Worm (Caenorhabditis elegans) whole organism, young adult: ENCODE measurements around the gene B0416.2.
A peak's percentile ranks its signal among the peaks of the same experiment; 100 is the strongest.
"Not testable (repeated sequence)": the region's sequence is repeated elsewhere in the genome, so short reads cannot be mapped to it uniquely, and the experiment has no call there.

ENCODE experiments used
- B0261.1 ChIP-seq: sonication (generic microtip); optimal IDR thresholded peaks from 2 replicates; lab custom pipeline; 2016; ENCODE audit warnings: mild to moderate bottlenecking, missing genetic modification characterization, moderate library complexity, missing compliant biosample characterization
- C06A6.2 ChIP-seq: fragments of 200-800 bp; sonication (Bioruptor generic); conservative IDR thresholded peaks from 2 replicates; pipeline ENCODE4 v1.3.6; 2022; ENCODE audit warnings: missing genetic modification characterization, missing compliant biosample characterization
- D2030.7 ChIP-seq: fragments of 200-800 bp; sonication (Bioruptor generic); IDR thresholded peaks from 2 replicates; pipeline ENCODE4 v1.3.6; 2022; ENCODE audit warnings: missing genetic modification reagents, missing genetic modification characterization, missing compliant biosample characterization
- F55B11.4 ChIP-seq: sonication (generic microtip); optimal IDR thresholded peaks from 2 replicates; lab custom pipeline; 2016; ENCODE audit warnings: missing compliant biosample characterization, missing genetic modification characterization, borderline replicate concordance; ENCODE audit not compliant: insufficient read depth
- Y53F4B.3 ChIP-seq: fragments of 200-800 bp; sonication (Bioruptor generic); IDR thresholded peaks from 2 replicates; pipeline ENCODE4 v1.3.6; 2022; ENCODE audit warnings: missing genetic modification reagents, missing genetic modification characterization, missing compliant biosample characterization
- Y67H2A.10 ChIP-seq: fragments of 200-800 bp; sonication (Bioruptor generic); conservative IDR thresholded peaks from 2 replicates; pipeline ENCODE4 v1.3.6; 2022; ENCODE audit warnings: missing genetic modification reagents, missing genetic modification characterization, missing compliant biosample characterization
- Y79H2A.3 ChIP-seq: fragments of 200-800 bp; sonication (Bioruptor generic); conservative IDR thresholded peaks from 2 replicates; pipeline ENCODE4 v1.3.6; 2022; ENCODE audit warnings: missing genetic modification reagents, missing genetic modification characterization, missing compliant biosample characterization
- aptf-2 ChIP-seq: fragments of 200-800 bp; sonication (Bioruptor generic); conservative IDR thresholded peaks from 2 replicates; pipeline ENCODE4 v1.3.6; 2022; ENCODE audit warnings: missing genetic modification reagents, missing genetic modification characterization, missing compliant biosample characterization
- attf-3 ChIP-seq: fragments of 200-800 bp; sonication (Bioruptor generic); conservative IDR thresholded peaks from 2 replicates; pipeline ENCODE4 v1.3.6; 2022; ENCODE audit warnings: missing genetic modification reagents, missing genetic modification characterization, missing compliant biosample characterization
- bed-1 ChIP-seq: fragments of 200-800 bp; sonication (Bioruptor generic); IDR thresholded peaks from 2 replicates; pipeline ENCODE4 v1.3.6; 2022; ENCODE audit warnings: missing genetic modification reagents, missing genetic modification characterization, missing compliant biosample characterization
- bed-2 ChIP-seq: fragments of 200-800 bp; sonication (Bioruptor generic); IDR thresholded peaks from 2 replicates; pipeline ENCODE4 v1.3.6; 2022; ENCODE audit warnings: missing genetic modification reagents, missing genetic modification characterization, missing compliant biosample characterization
- cebp-2 ChIP-seq: fragments of 200-800 bp; sonication (Bioruptor generic); IDR thresholded peaks from 2 replicates; pipeline ENCODE4 v1.3.6; 2022; ENCODE audit warnings: missing genetic modification characterization, missing compliant biosample characterization
- ceh-100 ChIP-seq: fragments of 200-800 bp; sonication (Bioruptor generic); IDR thresholded peaks from 2 replicates; pipeline ENCODE4 v1.3.6; 2022; ENCODE audit warnings: missing genetic modification reagents, missing genetic modification characterization, missing compliant biosample characterization
- ceh-40 ChIP-seq: fragments of 200-800 bp; sonication (Bioruptor generic); IDR thresholded peaks from 2 replicates; pipeline ENCODE4 v1.3.6; 2022; ENCODE audit warnings: missing genetic modification characterization, missing compliant biosample characterization
- dox-1 ChIP-seq: fragments of 200-800 bp; sonication (Bioruptor generic); IDR thresholded peaks from 2 replicates; pipeline ENCODE4 v1.3.6; 2022; ENCODE audit warnings: missing genetic modification reagents, missing genetic modification characterization, missing compliant biosample characterization
- egl-44 ChIP-seq: fragments of 200-800 bp; sonication (Bioruptor generic); IDR thresholded peaks from 2 replicates; pipeline ENCODE4 v1.3.6; 2022; ENCODE audit warnings: missing genetic modification reagents, missing genetic modification characterization, missing compliant biosample characterization
- hmg-1.2 ChIP-seq: fragments of 200-800 bp; sonication (Bioruptor generic); IDR thresholded peaks from 2 replicates; pipeline ENCODE4 v1.3.6; 2022; ENCODE audit warnings: missing genetic modification reagents, missing genetic modification characterization, missing compliant biosample characterization
- lag-1 ChIP-seq: fragments of 200-800 bp; sonication (Bioruptor generic); IDR thresholded peaks from 2 replicates; pipeline ENCODE4 v1.3.6; 2022; ENCODE audit warnings: missing genetic modification reagents, missing genetic modification characterization, missing compliant biosample characterization
- let-607 ChIP-seq, 2 experiments: fragments of 200-800 bp in 1 of 2; sonication (Bioruptor generic) in 1 of 2; sonication (generic microtip) in 1 of 2; optimal IDR thresholded peaks; 2 replicates each; lab custom pipeline; 2016 to 2018; ENCODE audit warnings: mild to moderate bottlenecking in 2 of 2, missing compliant biosample characterization in 2 of 2, missing genetic modification characterization in 2 of 2, moderate library complexity in 2 of 2, missing genotype in 1 of 2
- lin-26 ChIP-seq: fragments of 200-800 bp; sonication (Bioruptor generic); IDR thresholded peaks from 2 replicates; pipeline ENCODE4 v1.3.6; 2022; ENCODE audit warnings: missing genetic modification reagents, missing genetic modification characterization, missing compliant biosample characterization
- lir-1 ChIP-seq: fragments of 200-800 bp; sonication (Bioruptor generic); conservative IDR thresholded peaks from 2 replicates; pipeline ENCODE4 v1.3.6; 2022; ENCODE audit warnings: missing genetic modification reagents, missing genetic modification characterization, missing compliant biosample characterization
- madf-8 ChIP-seq: fragments of 200-800 bp; sonication (Bioruptor generic); conservative IDR thresholded peaks from 2 replicates; pipeline ENCODE4 v1.3.6; 2022; ENCODE audit warnings: missing genetic modification reagents, missing genetic modification characterization, missing compliant biosample characterization
- mes-4 ChIP-seq: sonication (generic microtip); optimal IDR thresholded peaks from 2 replicates; lab custom pipeline; 2016; ENCODE audit warnings: missing genotype, missing genetic modification characterization, missing compliant biosample characterization
- nfyb-1 ChIP-seq: fragments of 200-800 bp; sonication (Bioruptor generic); IDR thresholded peaks from 2 replicates; pipeline ENCODE4 v1.3.6; 2022; ENCODE audit warnings: missing genetic modification reagents, missing genetic modification characterization, missing compliant biosample characterization
- nhr-179 ChIP-seq: sonication (generic microtip); optimal IDR thresholded peaks from 2 replicates; lab custom pipeline; 2016; ENCODE audit warnings: mild to moderate bottlenecking, missing genetic modification characterization, missing compliant biosample characterization
- pha-4 ChIP-seq: fragments of 150-350 bp; sonication (generic microtip); optimal IDR thresholded peaks from 2 replicates; lab custom pipeline; 2014; ENCODE audit warnings: missing biosample characterization, missing genetic modification reagents, missing genetic modification characterization
- rcor-1 ChIP-seq: fragments of 200-800 bp; sonication (Bioruptor generic); IDR thresholded peaks from 2 replicates; pipeline ENCODE4 v1.3.6; 2022; ENCODE audit warnings: missing genetic modification reagents, missing genetic modification characterization, missing compliant biosample characterization
- rpc-1 ChIP-seq, 2 experiments: fragments of 150-350 bp in 1 of 2; sonication (generic microtip) in 1 of 2; optimal IDR thresholded peaks; 2 replicates each; lab custom pipeline; 2014 to 2018; ENCODE audit warnings: missing biosample characterization in 1 of 2, missing genetic modification characterization in 1 of 2, missing genetic modification reagents in 1 of 2, missing genotype in 1 of 2
- somi-1 ChIP-seq: fragments of 200-800 bp; sonication (Bioruptor generic); optimal IDR thresholded peaks from 2 replicates; lab custom pipeline; 2018; ENCODE audit warnings: mild to moderate bottlenecking, missing genetic modification characterization, missing compliant biosample characterization
- tbp1 ChIP-seq: fragments of 200-800 bp; sonication (Bioruptor generic); optimal IDR thresholded peaks from 2 replicates; lab custom pipeline; 2018; ENCODE audit warnings: mild to moderate bottlenecking, missing genetic modification characterization, missing compliant biosample characterization
- ztf-28 ChIP-seq: fragments of 200-800 bp; sonication (Bioruptor generic); IDR thresholded peaks from 2 replicates; pipeline ENCODE4 v1.3.6; 2022; ENCODE audit warnings: missing genetic modification reagents, missing genetic modification characterization, missing compliant biosample characterization

The B0416.2 gene

ce11 chrX:9314397-9314796, 15.5 kb downstream of the B0416.2 start, which contains the start of gene ttr-38:
TSS of gene ttr-38 (minus strand) at chrX:9314497.
- no peak for TF ChIP-seq let-607 (tag; optimal IDR thresholded peaks at IDR 0.05; lab: Kevin White, UChicago)
- no peak for TF ChIP-seq hmg-1.2 (GFP tag; lab: Robert Waterston, UW)
- no peak for TF ChIP-seq lag-1 (GFP tag; lab: Robert Waterston, UW)

DNA sequence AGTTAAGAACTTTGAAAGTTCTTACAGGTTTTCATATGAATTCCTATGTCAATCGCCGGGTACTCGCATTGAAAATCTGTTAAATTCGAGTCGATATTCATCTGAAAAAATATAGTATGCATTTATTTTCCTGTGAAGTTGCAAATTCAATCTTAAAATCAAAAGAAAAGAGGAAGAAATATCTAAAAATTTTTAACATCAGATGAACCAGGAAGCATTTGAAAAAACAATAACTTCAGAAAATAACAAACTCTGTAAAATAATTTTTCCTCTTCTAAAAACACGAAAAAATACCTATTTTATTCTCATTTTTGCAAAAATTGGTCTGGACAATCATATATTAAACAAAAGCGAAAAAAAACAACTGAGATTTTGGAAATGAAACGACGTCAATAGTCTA, 20.1 kb downstream of the B0416.2 start, which contains the start of gene npr-7:
npr-7 (minus strand) TSS at position 101 of the 400 bp plus-strand sequence.
- TF ChIP-seq nfyb-1 (no peak), madf-8 (GFP tag; lab: Robert Waterston, UW) (no peak), pha-4 (tag; lab: Kevin White, UChicago) (no peak), nhr-179 (tag; lab: Kevin White, UChicago) (no peak), somi-1 (GFP tag; lab: Kevin White, UChicago) (no peak), rcor-1 (GFP tag; lab: Robert Waterston, UW) (no peak), Y67H2A.10 (GFP tag; lab: Robert Waterston, UW) (no peak), bed-1 (GFP tag; lab: Robert Waterston, UW) (no peak), lir-1 (no peak), ztf-28 (no peak), lag-1 (GFP tag; lab: Robert Waterston, UW) (no peak)
- TF ChIP-seq, all 124 proteins: peak for 0

DNA sequence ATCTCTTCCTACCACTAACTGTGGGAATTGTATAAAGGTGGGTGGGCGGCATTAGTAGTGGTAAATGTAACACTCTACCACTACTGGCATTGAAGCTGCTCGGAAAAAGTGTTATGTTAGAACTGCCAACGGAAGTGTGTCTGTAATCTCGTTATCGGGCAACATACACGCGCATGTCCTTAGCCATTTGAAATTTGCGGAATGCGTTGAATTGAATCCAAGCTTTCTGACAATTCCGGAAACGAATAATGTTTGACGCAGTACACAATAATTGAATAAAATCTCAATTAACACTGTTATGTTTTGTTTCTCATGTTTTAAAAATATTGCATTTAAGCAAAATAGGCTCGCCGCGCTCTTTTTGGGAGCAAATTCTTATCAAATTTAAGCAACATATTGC, 26.0 kb downstream of the B0416.2 start:
- TF ChIP-seq C06A6.2 (GFP tag; lab: Robert Waterston, UW) (no peak), Y79H2A.3 (GFP tag; lab: Robert Waterston, UW) (no peak), attf-3 (GFP tag; lab: Robert Waterston, UW) (no peak), mes-4 (tag; lab: Kevin White, UChicago) (no peak), bed-1 (GFP tag; lab: Robert Waterston, UW) (no peak), rpc-1 (optimal IDR thresholded peaks at IDR 0.05; lab: Kevin White, UChicago) (no peak), rpc-1 (tag; optimal IDR thresholded peaks at IDR 0.05; lab: Kevin White, UChicago) (no peak), bed-2 (GFP tag; lab: Robert Waterston, UW) (no peak), aptf-2 (GFP tag; lab: Robert Waterston, UW) (no peak), dox-1 (GFP tag; lab: Robert Waterston, UW) (no peak), F55B11.4 (tag; lab: Kevin White, UChicago) (no peak)
- TF ChIP-seq, all 124 proteins: peak for 0

DNA sequence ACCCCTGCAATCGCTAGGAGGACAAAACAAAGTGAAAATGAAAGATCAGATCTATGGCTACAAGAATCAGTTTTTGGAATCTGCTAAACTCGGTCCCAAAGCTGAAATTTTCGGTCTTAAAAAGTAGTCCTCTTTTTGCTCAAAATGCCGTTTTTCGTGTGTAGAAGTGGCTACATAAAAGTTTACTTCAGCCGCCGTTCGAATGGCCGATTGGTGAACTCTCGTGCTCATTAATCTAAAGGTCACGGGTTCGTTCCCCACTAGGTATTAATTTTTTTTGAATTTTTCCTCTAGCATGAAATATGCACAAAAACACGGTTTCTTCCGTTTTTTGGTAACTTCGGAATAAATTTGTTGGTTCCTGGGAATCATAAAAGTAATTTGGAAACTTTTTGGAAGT, 26.8 kb downstream of the B0416.2 start:
- TF ChIP-seq ceh-40 (GFP tag; lab: Robert Waterston, UW) (peak; percentile 71; the same call in 1 of the 2 replicates), tbp1 (peak; percentile 75), egl-44 (GFP tag; lab: Robert Waterston, UW) (0 out of 2 replicates have a peak, but pooled peaks have one; percentile 29), ceh-100 (GFP tag; lab: Robert Waterston, UW) (0 out of 2 replicates have a peak, but pooled peaks have one; percentile 23), Y53F4B.3 (0 out of 2 replicates have a peak, but pooled peaks have one; percentile 14), B0261.1 (tag; lab: Kevin White, UChicago) (peak; percentile 23), cebp-2 (0 out of 2 replicates have a peak, but pooled peaks have one; percentile 16), rpc-1 (tag; optimal IDR thresholded peaks at IDR 0.05; lab: Kevin White, UChicago) (peak; percentile 45), lin-26 (GFP tag; lab: Robert Waterston, UW) (peak; percentile 87), D2030.7 (GFP tag; lab: Robert Waterston, UW) (peak; percentile 29; the same call in 1 of the 2 replicates)
- not testable (repeated sequence) for TF ChIP-seq rpc-1 (optimal IDR thresholded peaks at IDR 0.05; lab: Kevin White, UChicago)
